Worm (Caenorhabditis elegans): ENCODE data around the gene dyf-17.

DNA sequence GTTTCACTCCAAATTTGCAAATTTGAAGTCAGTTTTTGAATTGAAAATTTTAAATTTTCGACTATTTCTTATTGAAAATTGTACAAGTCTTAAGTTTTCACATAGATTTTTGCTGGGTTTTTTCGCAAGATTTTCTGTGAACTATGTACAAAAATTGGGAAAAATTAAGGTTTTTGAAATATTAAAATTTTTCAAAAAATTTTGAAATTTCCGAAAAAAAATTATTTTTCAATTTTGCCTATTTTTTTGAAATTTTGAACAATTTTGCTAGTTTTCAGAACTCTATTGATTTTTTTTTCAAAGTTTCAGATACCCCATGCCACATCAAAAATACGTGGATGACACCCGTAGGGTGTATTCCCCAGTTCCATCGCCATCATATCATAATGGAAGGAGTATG is 26.5 kb downstream of the dyf-17 start, which contains the start of gene tsp-13:
- no peak for TF ChIP-seq cebp-2 (GFP tag; IDR thresholded peaks at IDR 0.05)
- no peak for TF ChIP-seq ceh-58 (GFP tag; IDR thresholded peaks at IDR 0.05)
- TF ChIP-seq aptf-2 (GFP tag; conservative IDR thresholded peaks at IDR 0.05) = no peak
- no peak for TF ChIP-seq T07F8.4 (tag; optimal IDR thresholded peaks at IDR 0.05)
- TF ChIP-seq nfya-1 (tag; optimal IDR thresholded peaks at IDR 0.05; ENCODE audit: borderline replicate concordance, insufficient read depth) = no peak
- TF ChIP-seq B0336.3 (GFP tag; IDR thresholded peaks at IDR 0.05) = no peak
- TF ChIP-seq K12H6.12 (tag; optimal IDR thresholded peaks at IDR 0.05) = no peak
- no peak for TF ChIP-seq bed-2 (GFP tag; IDR thresholded peaks at IDR 0.05)
- no peak for TF ChIP-seq ama-1 (optimal IDR thresholded peaks at IDR 0.05)
- no peak for TF ChIP-seq ama-1 (GFP tag; optimal IDR thresholded peaks at IDR 0.05)

Measured in whole organism, young adult.